Fruit fly (Drosophila melanogaster) whole organism, prepupa: Measurements from ENCODE around the gene wit.

Experiments
- Blimp-1 ChIP-seq: fragments of 200-800 bp; sonication (Bioruptor generic); optimal IDR thresholded peaks from 3 replicates; lab custom pipeline; 2017; ENCODE audit warnings: missing biosample characterization, missing genetic modification characterization, mild to moderate bottlenecking, moderate library complexity, missing genetic modification reagents
- CG10631 ChIP-seq: fragments of 200-800 bp; sonication (Bioruptor generic); optimal IDR thresholded peaks from 2 replicates; lab custom pipeline; 2016; ENCODE audit warnings: missing biosample characterization, missing genetic modification characterization
- CG10669 ChIP-seq: fragments of 200-800 bp; sonication (Bioruptor generic); optimal IDR thresholded peaks from 3 replicates; lab custom pipeline; 2018; ENCODE audit warnings: missing biosample characterization, mild to moderate bottlenecking, missing genetic modification characterization, moderate library complexity
- CG11294 ChIP-seq: fragments of 200-800 bp; sonication (Bioruptor generic); IDR thresholded peaks from 2 replicates; pipeline ENCODE4 v1.3.6; 2022; ENCODE audit warnings: missing biosample characterization, missing genetic modification characterization
- CG15336 ChIP-seq: fragments of 200-800 bp; sonication (Bioruptor generic); IDR thresholded peaks from 2 replicates; pipeline ENCODE4 v1.3.6; 2022; ENCODE audit warnings: missing biosample characterization, missing genetic modification characterization
- CG1621 ChIP-seq: fragments of 200-800 bp; sonication (Bioruptor generic); optimal IDR thresholded peaks from 3 replicates; lab custom pipeline; 2018; ENCODE audit warnings: missing biosample characterization, mild to moderate bottlenecking, missing genetic modification characterization
- CG16779 ChIP-seq: fragments of 200-800 bp; sonication (Bioruptor generic); optimal IDR thresholded peaks from 3 replicates; lab custom pipeline; 2017; ENCODE audit warnings: missing biosample characterization, mild to moderate bottlenecking, missing genetic modification characterization
- CG3032 ChIP-seq: fragments of 200-800 bp; optimal IDR thresholded peaks from 2 replicates; lab custom pipeline; 2019; ENCODE audit warnings: missing biosample characterization, mild to moderate bottlenecking, missing genetic modification characterization, moderate library complexity
- CG32006 ChIP-seq: fragments of 200-800 bp; sonication (Bioruptor generic); optimal IDR thresholded peaks from 3 replicates; lab custom pipeline; 2017; ENCODE audit warnings: missing biosample characterization, mild to moderate bottlenecking, missing genetic modification characterization
- CG4318 ChIP-seq: fragments of 200-800 bp; sonication (Bioruptor generic); optimal IDR thresholded peaks from 3 replicates; lab custom pipeline; 2017; ENCODE audit warnings: missing biosample characterization, mild to moderate bottlenecking, missing genetic modification characterization
- CG6163 ChIP-seq: fragments of 200-800 bp; sonication (Bioruptor generic); IDR thresholded peaks from 3 replicates; pipeline ENCODE4 v1.3.6; 2022; ENCODE audit warnings: missing biosample characterization, missing genetic modification characterization
- CG6276 ChIP-seq: fragments of 200-800 bp; sonication (Bioruptor generic); optimal IDR thresholded peaks from 2 replicates; lab custom pipeline; 2017; ENCODE audit warnings: missing biosample characterization, mild to moderate bottlenecking, missing genetic modification characterization
- CG6792 ChIP-seq: fragments of 200-800 bp; sonication (Bioruptor generic); optimal IDR thresholded peaks from 3 replicates; lab custom pipeline; 2016; ENCODE audit warnings: missing biosample characterization, missing genetic modification characterization
- CG8119 ChIP-seq: fragments of 200-800 bp; sonication (Bioruptor generic); IDR thresholded peaks from 3 replicates; pipeline ENCODE4 v1.3.6; 2022; ENCODE audit warnings: missing biosample characterization, missing genetic modification characterization
- CG8319 ChIP-seq: fragments of 200-800 bp; sonication (Bioruptor generic); optimal IDR thresholded peaks from 3 replicates; lab custom pipeline; 2016; ENCODE audit warnings: missing biosample characterization, missing genetic modification characterization
- CG8632 ChIP-seq: fragments of 200-800 bp; sonication (Bioruptor generic); optimal IDR thresholded peaks from 3 replicates; lab custom pipeline; 2016; ENCODE audit warnings: missing biosample characterization, missing genetic modification characterization
- Eip75B ChIP-seq: fragments of 200-800 bp; sonication (Bioruptor generic); optimal IDR thresholded peaks from 3 replicates; lab custom pipeline; 2016; ENCODE audit warnings: missing biosample characterization, missing genetic modification characterization
- Eip78C ChIP-seq: fragments of 200-800 bp; sonication (Bioruptor generic); peaks from one replicate; lab custom pipeline; 2016; ENCODE audit warnings: missing biosample characterization, missing genetic modification characterization
- Ets21C ChIP-seq: fragments of 200-800 bp; sonication (Bioruptor generic); optimal IDR thresholded peaks from 3 replicates; lab custom pipeline; 2016; ENCODE audit warnings: missing biosample characterization, missing genetic modification characterization
- Gug ChIP-seq: fragments of 200-800 bp; sonication (Bioruptor generic); IDR thresholded peaks from 2 replicates; pipeline ENCODE4 v1.3.6; 2022; ENCODE audit warnings: missing biosample characterization, missing genetic modification characterization
- Lpt ChIP-seq: fragments of 200-800 bp; sonication (Bioruptor generic); optimal IDR thresholded peaks from 3 replicates; lab custom pipeline; 2016; ENCODE audit warnings: missing biosample characterization, missing genetic modification characterization
- Sox14 ChIP-seq: fragments of 200-800 bp; sonication (Bioruptor generic); optimal IDR thresholded peaks from 3 replicates; lab custom pipeline; 2016; ENCODE audit warnings: missing biosample characterization, missing genetic modification characterization
- Sox15 ChIP-seq: fragments of 200-800 bp; sonication (Bioruptor generic); optimal IDR thresholded peaks from 3 replicates; lab custom pipeline; 2016; ENCODE audit warnings: missing biosample characterization, missing genetic modification characterization
- eg ChIP-seq: fragments of 200-800 bp; sonication (Bioruptor generic); IDR thresholded peaks from 3 replicates; pipeline ENCODE4 v1.3.6; 2022; ENCODE audit warnings: missing biosample characterization, missing genetic modification characterization
- esn ChIP-seq: fragments of 200-800 bp; sonication (Bioruptor generic); optimal IDR thresholded peaks from 2 replicates; lab custom pipeline; 2016; ENCODE audit warnings: missing biosample characterization, mild to moderate bottlenecking, missing genetic modification characterization, moderate library complexity
- fd59A ChIP-seq: fragments of 200-800 bp; sonication (Bioruptor generic); optimal IDR thresholded peaks from 2 replicates; lab custom pipeline; 2017; ENCODE audit warnings: missing biosample characterization, mild to moderate bottlenecking, missing genetic modification characterization, missing genetic modification reagents
- fkh ChIP-seq: fragments of 200-800 bp; sonication (Bioruptor generic); optimal IDR thresholded peaks from 3 replicates; lab custom pipeline; 2017; ENCODE audit warnings: missing biosample characterization, mild to moderate bottlenecking, missing genetic modification characterization, moderate library complexity
- lz ChIP-seq: fragments of 200-800 bp; sonication (Bioruptor generic); optimal IDR thresholded peaks from 3 replicates; lab custom pipeline; 2016; ENCODE audit warnings: missing biosample characterization, missing genetic modification characterization
- salr ChIP-seq, 2 experiments: fragments of 200-800 bp; sonication (Bioruptor generic); optimal IDR thresholded peaks; 3 replicates each; lab custom pipeline; 2016 to 2018; ENCODE audit warnings: missing biosample characterization in 2 of 2, missing genetic modification characterization in 2 of 2, mild to moderate bottlenecking in 1 of 2
- spab ChIP-seq: fragments of 200-800 bp; sonication (Bioruptor generic); optimal IDR thresholded peaks from 2 replicates; lab custom pipeline; 2017; ENCODE audit warnings: missing biosample characterization, mild to moderate bottlenecking, missing genetic modification characterization, missing genetic modification reagents
- ss ChIP-seq, 2 experiments: fragments of 200-800 bp; sonication (Bioruptor generic); optimal IDR thresholded peaks; 2 replicates in 1 of 2; 3 replicates in 1 of 2; lab custom pipeline; 2017 to 2018; ENCODE audit warnings: mild to moderate bottlenecking in 2 of 2, missing biosample characterization in 2 of 2, missing genetic modification characterization in 2 of 2, moderate library complexity in 1 of 2
- svp ChIP-seq: fragments of 200-800 bp; sonication (Bioruptor generic); peaks from one replicate; lab custom pipeline; 2016; ENCODE audit warnings: missing biosample characterization, missing genetic modification characterization
- topi ChIP-seq: fragments of 200-800 bp; sonication (Bioruptor generic); optimal IDR thresholded peaks from 3 replicates; lab custom pipeline; 2016; ENCODE audit warnings: missing biosample characterization, missing genetic modification characterization
- vri ChIP-seq: fragments of 200-800 bp; sonication (Bioruptor generic); optimal IDR thresholded peaks from 3 replicates; lab custom pipeline; 2016; ENCODE audit warnings: missing biosample characterization, mild to moderate bottlenecking, missing genetic modification characterization

wit gene

dm6 chr3L:4107120-4107519, 35.6 kb upstream of the wit start (continued):
- TF ChIP-seq CG15336 (GFP tag; lab: Robert Waterston, UW): no peak
- TF ChIP-seq esn (GFP tag; lab: Kevin White, UChicago): no peak
- peak; percentile 37 for TF ChIP-seq CG6276 (GFP tag; lab: Kevin White, UChicago)
- TF ChIP-seq fd59A (GFP tag; lab: Kevin White, UChicago): no peak
- TF ChIP-seq Sox15 (GFP tag; lab: Kevin White, UChicago): no peak
- TF ChIP-seq topi: no peak
- TF ChIP-seq Gug (GFP tag; lab: Robert Waterston, UW): no peak
- TF ChIP-seq Eip78C: peak; percentile 69
- no peak for TF ChIP-seq CG8319 (GFP tag; lab: Kevin White, UChicago)
- no peak for TF ChIP-seq lz (GFP tag; lab: Kevin White, UChicago)
- no peak for TF ChIP-seq CG10669 (GFP tag; lab: Kevin White, UChicago)
- TF ChIP-seq CG10631 (GFP tag; lab: Kevin White, UChicago): no peak
- TF ChIP-seq CG16779: no peak
- no peak for TF ChIP-seq spab (GFP tag; lab: Kevin White, UChicago)
- TF ChIP-seq Eip75B (GFP tag; lab: Kevin White, UChicago): peak; percentile 20
- TF ChIP-seq vri (GFP tag; lab: Kevin White, UChicago): peak; percentile 80

- no peak for TF ChIP-seq CG8119 (GFP tag; lab: Robert Waterston, UW)
- TF ChIP-seq salr (GFP tag; optimal IDR thresholded peaks at IDR 0.05; lab: Kevin White, UChicago): no peak
- no peak for TF ChIP-seq CG6792 (GFP tag; lab: Kevin White, UChicago)
- 0 out of 3 replicates have a peak, but pooled peaks have one; percentile 32 for TF ChIP-seq CG6163 (GFP tag; lab: Robert Waterston, UW)
- TF ChIP-seq vri (GFP tag; lab: Kevin White, UChicago): peak; percentile 62
- no peak for TF ChIP-seq CG8632 (GFP tag; lab: Kevin White, UChicago)
- TF ChIP-seq esn (GFP tag; lab: Kevin White, UChicago): no peak
- no peak for TF ChIP-seq Gug (GFP tag; lab: Robert Waterston, UW)
- TF ChIP-seq eg: 0 out of 3 replicates have a peak, but pooled peaks have one; percentile 22
- TF ChIP-seq Eip78C: peak; percentile 23
- no peak for TF ChIP-seq CG15336 (GFP tag; lab: Robert Waterston, UW)
- TF ChIP-seq Blimp-1 (GFP tag; lab: Kevin White, UChicago): no peak
- no peak for TF ChIP-seq CG16779
- TF ChIP-seq fkh (GFP tag; lab: Kevin White, UChicago): peak; percentile 43
- TF ChIP-seq Ets21C (GFP tag; lab: Kevin White, UChicago): no peak
- no peak for TF ChIP-seq CG32006 (GFP tag; lab: Kevin White, UChicago)
- TF ChIP-seq CG1621: peak; percentile 14
- TF ChIP-seq CG3032 (tag; lab: Kevin White, UChicago): no peak
- TF ChIP-seq svp: peak; percentile 83
- no peak for TF ChIP-seq CG11294 (GFP tag; lab: Robert Waterston, UW)
- peak; percentile 41 for TF ChIP-seq Sox14
- peak; percentile 20 to 28 for TF ChIP-seq ss (GFP tag; optimal IDR thresholded peaks at IDR 0.05; lab: Kevin White, UChicago)
- TF ChIP-seq CG10669 (GFP tag; lab: Kevin White, UChicago): no peak
- TF ChIP-seq CG4318 (GFP tag; lab: Kevin White, UChicago): no peak
- TF ChIP-seq Lpt: no peak
Observed at dm6 chr3L:4103258-4104247, 32.0 kb upstream of the wit start, which contains the start of gene Fit1. Gene Fit1 (plus strand): TSS chr3L:4103564.
